Fruit fly (Drosophila melanogaster): ENCODE results near the gene Atg17.

Gene Atg17

DNA sequence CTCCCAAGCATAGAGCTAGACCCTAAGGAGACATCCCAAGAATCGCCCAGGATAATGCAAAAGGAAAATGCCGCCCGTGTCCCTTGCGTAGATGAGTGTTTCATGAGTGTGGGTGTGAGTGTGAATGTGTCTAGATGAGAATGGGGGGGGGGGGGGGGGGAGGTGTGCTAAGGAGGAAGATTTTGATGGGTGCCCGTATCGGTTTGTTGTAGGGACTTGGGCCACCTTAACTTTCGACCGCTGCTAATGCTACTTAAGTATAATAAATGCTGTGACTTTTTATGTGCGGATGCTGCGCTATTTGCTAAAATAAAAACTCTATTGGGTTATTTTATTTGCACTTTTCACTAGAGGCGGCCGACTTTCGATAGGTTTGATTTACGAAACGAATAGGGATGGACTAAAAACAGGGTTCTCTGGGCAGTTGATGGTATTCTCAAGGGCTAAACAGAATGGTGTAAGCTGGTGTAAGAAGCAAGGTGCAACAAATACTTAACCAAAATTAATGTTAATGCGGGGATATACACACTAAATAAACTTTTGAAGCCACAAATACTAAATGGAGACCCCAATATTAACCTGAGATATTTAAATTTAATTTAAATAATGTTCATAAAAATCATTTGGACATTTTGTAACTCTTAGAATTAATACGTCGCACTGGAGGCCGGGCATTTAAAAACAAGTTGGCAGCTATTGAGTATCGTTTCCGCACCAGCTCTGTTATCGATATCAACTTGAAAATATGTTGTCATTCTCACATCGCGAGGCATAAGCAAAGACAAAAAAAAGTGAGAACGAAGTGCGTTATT, at the start of gene Atg17, which contains the start of gene Xe7 (continued):
- TF ChIP-seq Bgb (GFP tag; IDR thresholded peaks at IDR 0.05; ENCODE audit: partially characterized antibody) (peak; percentile 53), Hr51 (GFP tag; optimal IDR thresholded peaks at IDR 0.05) (peak; percentile 89 to 90), Camta (GFP tag; optimal IDR thresholded peaks at IDR 0.05) (peak; percentile 84), CG2202 (tag; optimal IDR thresholded peaks at IDR 0.05) (peak; percentile 67), D19A (tag; optimal IDR thresholded peaks at IDR 0.05) (peak; percentile 79), CG2116 (GFP tag; optimal IDR thresholded peaks at IDR 0.05) (peak; percentile 97), Trl (optimal IDR thresholded peaks at IDR 0.05) (no peak), Trl (GFP tag; optimal IDR thresholded peaks at IDR 0.05) (peak; percentile 89), CG7786 (GFP tag; optimal IDR thresholded peaks at IDR 0.05) (peak; percentile 85), grau (tag; optimal IDR thresholded peaks at IDR 0.05) (peak; percentile 93), sisA (GFP tag; IDR thresholded peaks at IDR 0.05) (peak; percentile 95), toy (GFP tag; IDR thresholded peaks at IDR 0.05) (peak; percentile 80), HLH54F (GFP tag; optimal IDR thresholded peaks at IDR 0.05) (peak; percentile 93), CG13296 (GFP tag; optimal IDR thresholded peaks at IDR 0.05) (peak; percentile 82), Meics (GFP tag; optimal IDR thresholded peaks at IDR 0.05) (peak; percentile 89), Dfd (GFP tag; optimal IDR thresholded peaks at IDR 0.05) (peak in 1 of 2 experiments; percentile 93), CG10366 (GFP tag; IDR thresholded peaks at IDR 0.05) (peak; percentile 91), corto (GFP tag; optimal IDR thresholded peaks at IDR 0.05) (peak; percentile 64), knrl (GFP tag; IDR thresholded peaks at IDR 0.05; ENCODE audit: partially characterized antibody) (peak; percentile 71), CG17802 (tag; optimal IDR thresholded peaks at IDR 0.05) (peak; percentile 67), shn (GFP tag; optimal IDR thresholded peaks at IDR 0.05) (peak; percentile 82), CG4424 (GFP tag; optimal IDR thresholded peaks at IDR 0.05) (peak; percentile 93), B-H1 (GFP tag; IDR thresholded peaks at IDR 0.05) (peak; percentile 87), Dp (GFP tag; optimal IDR thresholded peaks at IDR 0.05) (peak; percentile 13), CG16779 (GFP tag; IDR thresholded peaks at IDR 0.05) (peak; percentile 67), yki (optimal IDR thresholded peaks at IDR 0.05) (no peak), Dip3 (GFP tag; optimal IDR thresholded peaks at IDR 0.05) (peak; percentile 93), org-1 (GFP tag; optimal IDR thresholded peaks at IDR 0.05) (peak; percentile 72), Xbp1 (GFP tag; optimal IDR thresholded peaks at IDR 0.05) (peak; percentile 95), Drgx (GFP tag; IDR thresholded peaks at IDR 0.05) (peak; percentile 83), Chrac-16 (GFP tag; optimal IDR thresholded peaks at IDR 0.05) (peak; percentile 96), inv (GFP tag; IDR thresholded peaks at IDR 0.05; ENCODE audit: partially characterized antibody) (peak; percentile 49; the same call in 1 of the 2 replicates), CG13287 (GFP tag; IDR thresholded peaks at IDR 0.05; ENCODE audit: partially characterized antibody) (peak; percentile 40; the same call in 1 of the 2 replicates), cato (GFP tag; optimal IDR thresholded peaks at IDR 0.05; ENCODE audit: borderline replicate concordance) (peak; percentile 92), CG9797 (GFP tag; optimal IDR thresholded peaks at IDR 0.05) (peak; percentile 50), eyg (GFP tag; optimal IDR thresholded peaks at IDR 0.05) (peak; percentile 57), Jarid2 (GFP tag; optimal IDR thresholded peaks at IDR 0.05) (peak; percentile 58), CG12769 (tag; optimal IDR thresholded peaks at IDR 0.05) (peak; percentile 85), sens (GFP tag) (peak; percentile 98), Asciz (GFP tag; optimal IDR thresholded peaks at IDR 0.05) (peak; percentile 24), CG9215 (GFP tag; IDR thresholded peaks at IDR 0.05) (peak; percentile 96), Antp (GFP tag; optimal IDR thresholded peaks at IDR 0.05) (peak; percentile 93), rib (GFP tag; IDR thresholded peaks at IDR 0.05) (peak; percentile 76; the same call in 1 of the 2 replicates), CG11696 (GFP tag; IDR thresholded peaks at IDR 0.05) (peak; percentile 54), caup (GFP tag; optimal IDR thresholded peaks at IDR 0.05; ENCODE audit: severe bottlenecking) (peak; percentile 85), Optix (GFP tag; IDR thresholded peaks at IDR 0.05) (peak; percentile 81), gce (GFP tag; IDR thresholded peaks at IDR 0.05) (peak; percentile 54; the same call in 1 of the 3 replicates), Rx (GFP tag; IDR thresholded peaks at IDR 0.05) (peak; percentile 79), ranshi (GFP tag; IDR thresholded peaks at IDR 0.05) (peak; percentile 90; the same call in 1 of the 2 replicates)
